Worm (Caenorhabditis elegans) whole organism, young adult: ENCODE data around the gene hrg-9.

Source experiments
- aptf-2 ChIP-seq: fragments of 200-800 bp; sonication (Bioruptor generic); conservative IDR thresholded peaks from 2 replicates; pipeline ENCODE4 v1.3.6; 2022; ENCODE audit warnings: missing genetic modification reagents, missing genetic modification characterization, missing compliant biosample characterization
- ceh-79 ChIP-seq: sonication (generic microtip); optimal IDR thresholded peaks from 2 replicates; lab custom pipeline; 2017; ENCODE audit warnings: mild to moderate bottlenecking, missing genetic modification characterization, missing compliant biosample characterization

DNA sequence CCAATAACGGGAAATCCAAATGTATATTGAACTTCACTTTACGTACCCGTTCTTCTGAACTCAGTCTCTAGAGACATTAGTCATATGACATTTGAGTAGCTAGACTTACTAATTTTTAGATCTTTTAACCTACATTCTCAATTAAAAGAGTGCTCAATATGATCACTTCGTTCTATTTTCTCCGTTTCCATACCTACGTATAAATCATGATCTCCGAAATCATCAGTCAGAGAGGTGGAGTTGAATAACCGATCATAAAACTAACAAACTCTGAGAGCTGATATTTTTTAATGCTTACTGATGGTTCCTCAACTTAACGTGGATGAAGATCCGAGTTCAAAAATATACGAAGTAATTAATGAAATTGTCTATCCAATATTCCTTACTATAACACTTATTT lies 933 bp upstream of the hrg-9 start, which contains the start of gene srd-35:
- no peak for TF ChIP-seq ceh-79
- TF ChIP-seq aptf-2 (GFP tag; lab: Robert Waterston, UW) = no peak
